Fruit fly (Drosophila melanogaster) whole organism, adult: ENCODE results near the gene Antp.

Source experiments
- CG12768 ChIP-seq: fragments of 200-800 bp; sonication (Bioruptor generic); optimal IDR thresholded peaks from 2 replicates; lab custom pipeline; 2017; ENCODE audit warnings: missing biosample characterization, missing genetic modification characterization, mild to moderate bottlenecking, moderate library complexity, missing genetic modification reagents
- CG14711 ChIP-seq: fragments of 200-800 bp; sonication (Bioruptor generic); optimal IDR thresholded peaks from 2 replicates; lab custom pipeline; 2018; ENCODE audit warnings: missing biosample characterization, mild to moderate bottlenecking, missing genetic modification characterization, moderate library complexity
- CG1620 ChIP-seq: fragments of 200-800 bp; sonication (Bioruptor generic); optimal IDR thresholded peaks from 2 replicates; lab custom pipeline; 2016; ENCODE audit warnings: missing biosample characterization, missing genetic modification characterization
- CG33017 ChIP-seq: fragments of 200-800 bp; sonication (Bioruptor generic); optimal IDR thresholded peaks from 2 replicates; lab custom pipeline; 2018; ENCODE audit warnings: missing biosample characterization, mild to moderate bottlenecking, missing genetic modification characterization, moderate library complexity
- CG5204 ChIP-seq: fragments of 200-800 bp; sonication (Bioruptor generic); optimal IDR thresholded peaks from 2 replicates; lab custom pipeline; 2016; ENCODE audit warnings: missing biosample characterization, missing genetic modification characterization
- CG7045 ChIP-seq: fragments of 200-800 bp; sonication (Bioruptor generic); optimal IDR thresholded peaks from 2 replicates; lab custom pipeline; 2017; ENCODE audit warnings: missing biosample characterization, mild to moderate bottlenecking, missing genetic modification characterization
- CG7101 ChIP-seq: fragments of 200-800 bp; sonication (Bioruptor generic); optimal IDR thresholded peaks from 2 replicates; lab custom pipeline; 2018; ENCODE audit warnings: missing biosample characterization, mild to moderate bottlenecking, missing genetic modification characterization, moderate library complexity
- Hr96 ChIP-seq: fragments of 200-800 bp; sonication (Bioruptor generic); optimal IDR thresholded peaks from 2 replicates; lab custom pipeline; 2016; ENCODE audit warnings: missing biosample characterization, missing genetic modification characterization
- Mnt ChIP-seq: fragments of 200-800 bp; sonication (Bioruptor generic); optimal IDR thresholded peaks from 2 replicates; lab custom pipeline; 2016; ENCODE audit warnings: missing biosample characterization, mild to moderate bottlenecking, missing genetic modification characterization
- cic ChIP-seq: fragments of 200-800 bp; sonication (Bioruptor generic); optimal IDR thresholded peaks from 2 replicates; lab custom pipeline; 2017; ENCODE audit warnings: missing biosample characterization, mild to moderate bottlenecking, missing genetic modification characterization, moderate library complexity
- kay ChIP-seq: fragments of 200-800 bp; sonication (Bioruptor generic); peaks from one replicate; lab custom pipeline; 2016; ENCODE audit warnings: missing biosample characterization, missing genetic modification characterization, borderline replicate concordance
- pad ChIP-seq: fragments of 200-800 bp; sonication (Bioruptor generic); optimal IDR thresholded peaks from 3 replicates; lab custom pipeline; 2017; ENCODE audit warnings: missing biosample characterization, missing genetic modification characterization, mild to moderate bottlenecking, moderate library complexity, missing genetic modification reagents
- tj ChIP-seq: fragments of 200-800 bp; sonication (Bioruptor generic); optimal IDR thresholded peaks from 3 replicates; lab custom pipeline; 2017; ENCODE audit warnings: missing biosample characterization, mild to moderate bottlenecking, missing genetic modification characterization, moderate library complexity
- toe ChIP-seq: fragments of 200-800 bp; sonication (Bioruptor generic); optimal IDR thresholded peaks from 2 replicates; lab custom pipeline; 2016; ENCODE audit warnings: missing biosample characterization, missing genetic modification characterization

DNA sequence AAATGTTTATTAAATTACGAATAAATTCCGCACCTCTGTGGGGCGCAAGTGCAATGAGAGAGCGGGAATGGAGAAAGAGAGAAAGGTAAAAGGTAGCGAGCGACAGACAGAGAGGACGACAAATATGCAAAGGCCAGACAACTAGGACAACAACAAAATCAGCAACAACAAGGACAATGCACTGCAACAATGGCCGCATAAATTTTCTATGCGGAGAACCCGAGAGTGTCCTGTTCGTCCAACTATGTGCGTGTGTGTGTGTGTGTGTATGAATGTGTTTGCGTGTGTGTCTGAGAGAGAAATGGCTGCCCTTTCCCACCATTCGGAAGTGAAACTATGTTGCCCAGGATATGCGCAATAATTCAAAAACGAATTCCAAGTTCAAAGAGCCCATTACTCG lies 2.1 kb downstream of the Antp start:
- TF ChIP-seq CG7101 (tag; lab: Kevin White, UChicago) (no peak), cic (GFP tag; lab: Kevin White, UChicago) (no peak), CG33017 (tag; lab: Kevin White, UChicago) (no peak), pad (GFP tag; lab: Kevin White, UChicago) (no peak), toe (GFP tag; lab: Kevin White, UChicago) (no peak), kay (GFP tag; lab: Kevin White, UChicago) (no peak), CG12768 (GFP tag; lab: Kevin White, UChicago) (no peak), CG7045 (no peak), Mnt (GFP tag; lab: Kevin White, UChicago) (no peak), tj (no peak), CG14711 (tag; lab: Kevin White, UChicago) (no peak), CG5204 (GFP tag; lab: Kevin White, UChicago) (no peak), Hr96 (GFP tag; lab: Kevin White, UChicago) (no peak), CG1620 (no peak)
